Worm (Caenorhabditis elegans) whole organism, L4 larva: ENCODE measurements around the gene T11G6.2.

Source experiments
- ama-1 ChIP-seq: fragments of 150-350 bp; optimal IDR thresholded peaks from 2 replicates; lab custom pipeline; 2014; ENCODE audit warnings: inconsistent platforms, mixed read lengths
- jun-1 ChIP-seq: fragments of 150-350 bp; optimal IDR thresholded peaks from 2 replicates; lab custom pipeline; 2014; ENCODE audit warnings: missing biosample characterization, missing genetic modification reagents, missing genetic modification characterization
- lsy-2 ChIP-seq, 2 experiments: fragments of 150-350 bp in 1 of 2; sonication (generic microtip) in 1 of 2; optimal IDR thresholded peaks; 2 replicates each; lab custom pipeline; 2014 to 2017; ENCODE audit warnings: missing biosample characterization in 2 of 2, missing genetic modification characterization in 2 of 2
- mdt-29 ChIP-seq: fragments of 200-800 bp; sonication (Bioruptor generic); IDR thresholded peaks from 2 replicates; pipeline ENCODE4 v1.3.6; 2022; ENCODE audit warnings: missing genetic modification reagents, missing genetic modification characterization, missing compliant biosample characterization
- nhr-102 ChIP-seq: sonication (generic microtip); optimal IDR thresholded peaks from 2 replicates; lab custom pipeline; 2016; ENCODE audit warnings: mild to moderate bottlenecking, missing genetic modification characterization, moderate library complexity, missing compliant biosample characterization
- nhr-237 ChIP-seq: sonication (generic microtip); optimal IDR thresholded peaks from 2 replicates; lab custom pipeline; 2017; ENCODE audit warnings: missing biosample characterization, missing genetic modification characterization
- nhr-25 ChIP-seq: sonication (generic microtip); optimal IDR thresholded peaks from 2 replicates; lab custom pipeline; 2017; ENCODE audit warnings: missing genetic modification characterization, mild to moderate bottlenecking, missing compliant biosample characterization, antibody characterized with exemption, moderate library complexity, borderline replicate concordance; ENCODE audit not compliant: insufficient read depth
- spr-3 ChIP-seq: fragments of 200-800 bp; sonication (Bioruptor generic); optimal IDR thresholded peaks from 2 replicates; lab custom pipeline; 2018; ENCODE audit warnings: mild to moderate bottlenecking, missing genetic modification characterization, missing compliant biosample characterization
- unc-62 ChIP-seq, 3 experiments: fragments of 150-350 bp in 1 of 3; sonication (generic microtip); optimal IDR thresholded peaks in 2 of 3; peaks in 1 of 3; 1 replicate in 1 of 3; 2 replicates in 2 of 3; lab custom pipeline; 2014 to 2017; ENCODE audit warnings: missing biosample characterization in 3 of 3, missing genetic modification characterization in 3 of 3, missing genetic modification reagents in 3 of 3, missing genotype in 1 of 3

DNA sequence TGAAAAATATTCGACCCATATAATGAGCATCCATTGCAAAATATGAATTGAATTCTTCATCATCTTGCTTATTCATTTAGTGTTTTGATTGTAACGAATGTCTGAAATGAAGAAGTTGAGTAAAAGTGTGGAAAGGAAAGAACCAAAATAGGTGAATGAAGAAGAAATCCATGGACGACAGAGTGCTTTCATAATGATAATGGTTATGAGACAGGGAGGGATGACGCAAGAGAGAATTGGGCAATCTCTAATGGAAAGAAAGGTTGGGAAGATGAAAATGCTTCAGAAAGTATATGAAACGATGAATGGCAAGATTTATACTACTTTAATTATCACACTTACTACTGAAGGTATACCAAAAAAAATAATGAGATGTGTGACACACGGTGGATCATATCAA, 46.0 kb upstream of the T11G6.2 start, which contains the start of gene ZK596.3:
- TF ChIP-seq unc-62 (GFP tag; optimal IDR thresholded peaks at IDR 0.05 in 1 of 2; lab: Kevin White, UChicago), result no peak
- no peak for TF ChIP-seq unc-62 (tag; optimal IDR thresholded peaks at IDR 0.05; lab: Kevin White, UChicago)
- TF ChIP-seq spr-3 (GFP tag; lab: Kevin White, UChicago), result no peak
- no peak for TF ChIP-seq jun-1 (tag; lab: Kevin White, UChicago)
- TF ChIP-seq ama-1, result no peak
- TF ChIP-seq nhr-25, result no peak
- no peak for TF ChIP-seq nhr-237 (tag; lab: Kevin White, UChicago)
- TF ChIP-seq lsy-2 (tag; optimal IDR thresholded peaks at IDR 0.05; lab: Kevin White, UChicago), result no peak
- no peak for TF ChIP-seq mdt-29 (GFP tag; lab: Robert Waterston, UW)
- no peak for TF ChIP-seq nhr-102 (tag; lab: Kevin White, UChicago)
